Fruit fly (Drosophila melanogaster) whole organism, embryonic: ENCODE measurements around the gene foi.

Source experiments
- Asciz ChIP-seq: fragments of 200-800 bp; sonication (Bioruptor generic); optimal IDR thresholded peaks from 2 replicates; lab custom pipeline; 2017; ENCODE audit warnings: missing biosample characterization, mild to moderate bottlenecking, missing genetic modification characterization, missing genetic modification reagents
- BEAF-32 ChIP-seq: fragments of 200-800 bp; sonication (Bioruptor generic); optimal IDR thresholded peaks from 3 replicates; lab custom pipeline; 2017; ENCODE audit warnings: missing biosample characterization, missing genetic modification characterization, mild to moderate bottlenecking, moderate library complexity, missing genetic modification reagents
- BtbVII ChIP-seq: fragments of 200-800 bp; sonication (Bioruptor generic); optimal IDR thresholded peaks from 3 replicates; lab custom pipeline; 2017; ENCODE audit warnings: missing biosample characterization, mild to moderate bottlenecking, missing genetic modification characterization
- CG10462 ChIP-seq: fragments of 200-800 bp; sonication (Bioruptor generic); optimal IDR thresholded peaks from 2 replicates; lab custom pipeline; 2016; ENCODE audit warnings: missing biosample characterization, missing genetic modification characterization
- CG11456 ChIP-seq: fragments of 200-800 bp; sonication (Bioruptor generic); IDR thresholded peaks from 3 replicates; pipeline ENCODE4 v1.3.6; 2022; ENCODE audit warnings: missing biosample characterization, missing genetic modification characterization
- CG12299 ChIP-seq: fragments of 200-800 bp; sonication (Bioruptor generic); optimal IDR thresholded peaks from 2 replicates; lab custom pipeline; 2018; ENCODE audit warnings: missing biosample characterization, mild to moderate bottlenecking, missing genetic modification characterization
- CG1233 ChIP-seq: fragments of 200-800 bp; sonication (Bioruptor generic); optimal IDR thresholded peaks from 4 replicates; lab custom pipeline; 2018; ENCODE audit warnings: missing biosample characterization, mild to moderate bottlenecking, missing genetic modification characterization
- CG12659 ChIP-seq: fragments of 200-800 bp; sonication (Bioruptor generic); optimal IDR thresholded peaks from 3 replicates; lab custom pipeline; 2017; ENCODE audit warnings: mild to moderate bottlenecking, missing biosample characterization, missing genetic modification reagents, missing genetic modification characterization
- CG15696 ChIP-seq: fragments of 200-800 bp; sonication (Bioruptor generic); optimal IDR thresholded peaks from 2 replicates; lab custom pipeline; 2019; ENCODE audit warnings: missing biosample characterization, mild to moderate bottlenecking, missing genetic modification characterization, moderate library complexity
- CG17385 ChIP-seq: fragments of 200-800 bp; sonication (Bioruptor generic); optimal IDR thresholded peaks from 3 replicates; lab custom pipeline; 2018; ENCODE audit warnings: missing biosample characterization, mild to moderate bottlenecking, missing genetic modification characterization
- CG3163 ChIP-seq: fragments of 200-800 bp; sonication (Bioruptor generic); optimal IDR thresholded peaks from 3 replicates; lab custom pipeline; 2016; ENCODE audit warnings: missing biosample characterization, missing genetic modification characterization
- CG33213 ChIP-seq: fragments of 200-800 bp; sonication (Bioruptor generic); optimal IDR thresholded peaks from 3 replicates; lab custom pipeline; 2016; ENCODE audit warnings: missing biosample characterization, missing genetic modification characterization
- CG3726 ChIP-seq: fragments of 200-800 bp; sonication (Bioruptor generic); IDR thresholded peaks from 3 replicates; pipeline ENCODE4, ENCODE4 v1.3.6; 2022; ENCODE audit warnings: missing biosample characterization, missing genetic modification characterization
- CG4730 ChIP-seq: fragments of 200-800 bp; sonication (Bioruptor generic); IDR thresholded peaks from 2 replicates; pipeline ENCODE4 v1.3.6; 2022; ENCODE audit warnings: missing biosample characterization, missing genetic modification characterization
- CG7745 ChIP-seq: fragments of 200-800 bp; sonication (Bioruptor generic); optimal IDR thresholded peaks from 2 replicates; lab custom pipeline; 2018; ENCODE audit warnings: missing biosample characterization, mild to moderate bottlenecking, missing genetic modification characterization, moderate library complexity
- CG9727 ChIP-seq: fragments of 200-800 bp; sonication (Bioruptor generic); optimal IDR thresholded peaks from 3 replicates; lab custom pipeline; 2017; ENCODE audit warnings: missing biosample characterization, mild to moderate bottlenecking, missing genetic modification characterization
- CHES-1-like ChIP-seq: fragments of 200-800 bp; sonication (Bioruptor generic); optimal IDR thresholded peaks from 2 replicates; lab custom pipeline; 2016; ENCODE audit warnings: missing biosample characterization, missing genetic modification characterization
- Drgx ChIP-seq: fragments of 200-800 bp; sonication (Bioruptor generic); IDR thresholded peaks from 2 replicates; pipeline ENCODE4 v1.3.6; 2022; ENCODE audit warnings: missing biosample characterization, missing genetic modification characterization
- GATAe ChIP-seq: fragments of 200-800 bp; sonication (Bioruptor generic); conservative IDR thresholded peaks from 2 replicates; pipeline ENCODE4 v1.3.6; 2022; ENCODE audit warnings: missing biosample characterization, missing genetic modification characterization
- HmgD ChIP-seq: fragments of 200-800 bp; sonication (Bioruptor generic); optimal IDR thresholded peaks from 3 replicates; lab custom pipeline; 2016; ENCODE audit warnings: missing biosample characterization, missing genetic modification characterization
- Hsf ChIP-seq: fragments of 200-800 bp; sonication (Bioruptor generic); optimal IDR thresholded peaks from 3 replicates; lab custom pipeline; 2016; ENCODE audit warnings: missing biosample characterization, missing genetic modification characterization
- Max ChIP-seq: fragments of 200-800 bp; sonication (Bioruptor generic); optimal IDR thresholded peaks from 2 replicates; lab custom pipeline; 2016; ENCODE audit warnings: missing biosample characterization, mild to moderate bottlenecking, missing genetic modification characterization
- Med ChIP-seq: fragments of 200-800 bp; sonication (Bioruptor generic); peaks from one replicate; lab custom pipeline; 2016; ENCODE audit warnings: missing biosample characterization, missing genetic modification characterization, mild to moderate bottlenecking, inconsistent platforms, moderate library complexity
- NC2β ChIP-seq: fragments of 200-800 bp; sonication (Bioruptor generic); optimal IDR thresholded peaks from 2 replicates; lab custom pipeline; 2016; ENCODE audit warnings: missing biosample characterization, missing genetic modification characterization
- Nf-YB ChIP-seq: fragments of 200-800 bp; sonication (Bioruptor generic); optimal IDR thresholded peaks from 3 replicates; lab custom pipeline; 2019; ENCODE audit warnings: missing biosample characterization, mild to moderate bottlenecking, missing genetic modification characterization, moderate library complexity
- Stat92E ChIP-seq, 3 experiments: fragments of >200 bp in 2 of 3; fragments of 200-800 bp in 1 of 3; sonication (Bioruptor generic) in 1 of 3; optimal IDR thresholded peaks; 2 replicates each; lab custom pipeline; 2017 to 2019; ENCODE audit warnings: missing biosample characterization in 3 of 3, missing genetic modification characterization in 3 of 3, mild to moderate bottlenecking in 1 of 3, moderate library complexity in 1 of 3
- Taf1 ChIP-seq: fragments of 200-800 bp; sonication (Bioruptor generic); IDR thresholded peaks from 2 replicates; pipeline ENCODE4 v1.3.6; 2022; ENCODE audit warnings: missing biosample characterization, missing genetic modification characterization
- Trl ChIP-seq, 3 experiments: fragments of >200 bp in 2 of 3; fragments of 200-800 bp in 1 of 3; sonication (Bioruptor generic) in 1 of 3; optimal IDR thresholded peaks; 2 replicates in 1 of 3; 3 replicates in 2 of 3; lab custom pipeline; 2016 to 2017; ENCODE audit warnings: missing biosample characterization in 1 of 3, missing genetic modification characterization in 1 of 3
- amos ChIP-seq: fragments of 200-800 bp; sonication (Bioruptor generic); IDR thresholded peaks from 2 replicates; pipeline ENCODE4 v1.3.6; 2022; ENCODE audit warnings: missing biosample characterization, missing genetic modification characterization; ENCODE audit not compliant: partially characterized antibody
- bigmax ChIP-seq: fragments of 200-800 bp; sonication (Bioruptor generic); optimal IDR thresholded peaks from 2 replicates; lab custom pipeline; 2018; ENCODE audit warnings: missing biosample characterization, mild to moderate bottlenecking, missing genetic modification characterization
- cato ChIP-seq: fragments of 200-800 bp; sonication (Bioruptor generic); optimal IDR thresholded peaks from 2 replicates; lab custom pipeline; 2016; ENCODE audit warnings: missing biosample characterization, missing genetic modification characterization, borderline replicate concordance
- ci ChIP-seq: fragments of 200-800 bp; sonication (Bioruptor generic); IDR thresholded peaks from 3 replicates; pipeline ENCODE4 v1.3.6; 2022; ENCODE audit warnings: missing biosample characterization, missing genetic modification characterization
- corto ChIP-seq: fragments of 200-800 bp; sonication (Bioruptor generic); optimal IDR thresholded peaks from 2 replicates; lab custom pipeline; 2016; ENCODE audit warnings: missing biosample characterization, mild to moderate bottlenecking, missing genetic modification characterization, moderate library complexity
- dysf ChIP-seq: fragments of 200-800 bp; sonication (Bioruptor generic); IDR thresholded peaks from 3 replicates; pipeline ENCODE4 v1.3.6; 2022; ENCODE audit warnings: missing biosample characterization, missing genetic modification characterization
- exex ChIP-seq: fragments of 200-800 bp; sonication (Bioruptor generic); optimal IDR thresholded peaks from 4 replicates; lab custom pipeline; 2018; ENCODE audit warnings: missing biosample characterization, mild to moderate bottlenecking, missing genetic modification characterization, moderate library complexity
- gfzf ChIP-seq: fragments of 200-800 bp; sonication (Bioruptor generic); optimal IDR thresholded peaks from 2 replicates; lab custom pipeline; 2016; ENCODE audit warnings: missing biosample characterization, mild to moderate bottlenecking, missing genetic modification characterization, moderate library complexity
- gro ChIP-seq: fragments of 200-800 bp; sonication (Bioruptor generic); optimal IDR thresholded peaks from 2 replicates; lab custom pipeline; 2016; ENCODE audit warnings: missing biosample characterization, missing genetic modification characterization
- klu ChIP-seq: fragments of 200-800 bp; sonication (Bioruptor generic); IDR thresholded peaks from 2 replicates; pipeline ENCODE4 v1.3.6; 2022; ENCODE audit warnings: missing biosample characterization, missing genetic modification characterization
- lbe ChIP-seq: fragments of 200-800 bp; sonication (Bioruptor generic); optimal IDR thresholded peaks from 2 replicates; lab custom pipeline; 2016; ENCODE audit warnings: missing biosample characterization, mild to moderate bottlenecking, missing genetic modification characterization
- lmd ChIP-seq: fragments of 200-800 bp; sonication (Bioruptor generic); IDR thresholded peaks from 2 replicates; pipeline ENCODE4 v1.3.6; 2022; ENCODE audit warnings: missing biosample characterization, missing genetic modification characterization
- luna ChIP-seq: fragments of 200-800 bp; sonication (Bioruptor generic); optimal IDR thresholded peaks from 2 replicates; lab custom pipeline; 2016; ENCODE audit warnings: missing biosample characterization, missing genetic modification characterization
- nom ChIP-seq: fragments of 200-800 bp; sonication (Bioruptor generic); optimal IDR thresholded peaks from 2 replicates; lab custom pipeline; 2017; ENCODE audit warnings: missing biosample characterization, missing genetic modification characterization, mild to moderate bottlenecking, moderate library complexity, missing genetic modification reagents
- pan ChIP-seq, 4 experiments: fragments of >200 bp in 3 of 4; fragments of 200-800 bp in 1 of 4; sonication (Bioruptor generic) in 1 of 4; optimal IDR thresholded peaks in 3 of 4; IDR thresholded peaks in 1 of 4; 2 replicates each; pipeline versions ENCODE4 v1.3.6 to Lab custom; 2017 to 2022; ENCODE audit warnings: missing biosample characterization in 2 of 4, missing genetic modification characterization in 2 of 4, mixed read lengths in 1 of 4
- pfk ChIP-seq: fragments of 200-800 bp; sonication (Bioruptor generic); optimal IDR thresholded peaks from 2 replicates; lab custom pipeline; 2018; ENCODE audit warnings: missing biosample characterization, mild to moderate bottlenecking, missing genetic modification characterization, moderate library complexity
- sob ChIP-seq: fragments of 200-800 bp; sonication (Bioruptor generic); IDR thresholded peaks from 2 replicates; pipeline ENCODE4 v1.3.6; 2022; ENCODE audit warnings: missing biosample characterization, missing genetic modification characterization
- sqz ChIP-seq: fragments of 200-800 bp; sonication (Bioruptor generic); optimal IDR thresholded peaks from 3 replicates; lab custom pipeline; 2018; ENCODE audit warnings: missing biosample characterization, mild to moderate bottlenecking, missing genetic modification characterization
- stwl ChIP-seq: fragments of 200-800 bp; sonication (Bioruptor generic); optimal IDR thresholded peaks from 3 replicates; lab custom pipeline; 2018; ENCODE audit warnings: missing biosample characterization, mild to moderate bottlenecking, missing genetic modification characterization, moderate library complexity
- tx ChIP-seq: fragments of 200-800 bp; sonication (Bioruptor generic); optimal IDR thresholded peaks from 2 replicates; lab custom pipeline; 2016; ENCODE audit warnings: missing biosample characterization, missing genetic modification characterization
- z ChIP-seq: fragments of 200-800 bp; sonication (Bioruptor generic); IDR thresholded peaks from 3 replicates; pipeline ENCODE4 v1.3.6; 2022; ENCODE audit warnings: missing biosample characterization, missing genetic modification characterization

Gene foi

dm6 chr3L:8518516-8519087 lies 6.4 kb upstream of the foi start, which contains the start of gene GstO3 (continued):
- no peak for TF ChIP-seq HmgD (GFP tag; lab: Kevin White, UChicago)
- no peak for TF ChIP-seq cato (GFP tag; lab: Kevin White, UChicago)
- no peak for TF ChIP-seq CG3726
- TF ChIP-seq GATAe (GFP tag; lab: Robert Waterston, UW), result no peak
- peak; percentile 81 for TF ChIP-seq nom (GFP tag; lab: Kevin White, UChicago)
- TF ChIP-seq z (GFP tag; lab: Robert Waterston, UW), result no peak
- no peak for TF ChIP-seq stwl
- TF ChIP-seq CG10462 (GFP tag; lab: Kevin White, UChicago), result no peak
- peak; percentile 3 for TF ChIP-seq gro
- no peak for TF ChIP-seq ci (GFP tag; lab: Robert Waterston, UW)
- TF ChIP-seq Drgx (GFP tag; lab: Robert Waterston, UW), result no peak; the same call in 1 of the 2 replicates
- no peak for TF ChIP-seq BtbVII (GFP tag; lab: Kevin White, UChicago)
- no peak for TF ChIP-seq CG15696 (tag; lab: Kevin White, UChicago)
- peak; percentile 93 for TF ChIP-seq CG3163 (GFP tag; lab: Kevin White, UChicago)
- peak in 1 of 2 experiments; percentile 85 for TF ChIP-seq Trl (optimal IDR thresholded peaks at IDR 0.05; lab: Kevin White, UChicago)
- no peak for TF ChIP-seq Trl (GFP tag; optimal IDR thresholded peaks at IDR 0.05; lab: Kevin White, UChicago)
- TF ChIP-seq CG4730 (GFP tag; lab: Robert Waterston, UW), result no peak
- TF ChIP-seq sob (GFP tag; lab: Robert Waterston, UW), result no peak
- peak; percentile 51 for TF ChIP-seq Med (GFP tag; lab: Kevin White, UChicago)
- no peak for TF ChIP-seq BEAF-32
- no peak for TF ChIP-seq CG12299 (tag; lab: Kevin White, UChicago)
- TF ChIP-seq dysf (GFP tag; lab: Robert Waterston, UW), result no peak
- TF ChIP-seq pfk (GFP tag; lab: Kevin White, UChicago), result no peak
- no peak for TF ChIP-seq Asciz
- no peak; the same call in 1 of the 2 replicates for TF ChIP-seq amos
- no peak for TF ChIP-seq bigmax (GFP tag; lab: Kevin White, UChicago)
- no peak for TF ChIP-seq Max
- no peak for TF ChIP-seq CG7745 (tag; lab: Kevin White, UChicago)
- TF ChIP-seq corto (GFP tag; lab: Kevin White, UChicago), result peak; percentile 32
- TF ChIP-seq lmd (GFP tag; lab: Robert Waterston, UW), result no peak
- TF ChIP-seq CG11456 (GFP tag; lab: Robert Waterston, UW), result no peak
- TF ChIP-seq CHES-1-like (GFP tag; lab: Kevin White, UChicago), result no peak
- TF ChIP-seq CG33213, result no peak
- peak; percentile 19 for TF ChIP-seq exex (tag; lab: Kevin White, UChicago)
- no peak for TF ChIP-seq CG1233 (GFP tag; lab: Kevin White, UChicago)
- peak; percentile 5 for TF ChIP-seq CG12659
- no peak for TF ChIP-seq klu (GFP tag; lab: Robert Waterston, UW)
- TF ChIP-seq CG17385 (GFP tag; lab: Kevin White, UChicago), result no peak
- no peak for TF ChIP-seq Stat92E (GFP tag; optimal IDR thresholded peaks at IDR 0.05; lab: Kevin White, UChicago)
- no peak for TF ChIP-seq Hsf (GFP tag; lab: Kevin White, UChicago)
- TF ChIP-seq sqz, result no peak
- no peak for TF ChIP-seq NC2β (GFP tag; lab: Kevin White, UChicago)
- TF ChIP-seq gfzf (GFP tag; lab: Kevin White, UChicago), result no peak
- TF ChIP-seq pan (optimal IDR thresholded peaks at IDR 0.05; lab: Kevin White, UChicago), result no peak
- no peak for TF ChIP-seq pan (GFP tag; optimal IDR thresholded peaks at IDR 0.05 in 1 of 2, IDR thresholded peaks at IDR 0.05 in 1 of 2)
- TF ChIP-seq Nf-YB (GFP tag; lab: Kevin White, UChicago), result no peak
- no peak for TF ChIP-seq CG9727 (GFP tag; lab: Kevin White, UChicago)
- TF ChIP-seq luna (GFP tag; lab: Kevin White, UChicago), result no peak
- peak; percentile 67 for TF ChIP-seq lbe
- TF ChIP-seq tx, result no peak
- TF ChIP-seq Taf1 (GFP tag; lab: Robert Waterston, UW), result no peak
